Fruit fly (Drosophila melanogaster) whole organism: ENCODE results near the gene RIOK2.

ENCODE experiments used
- CG8478 ChIP-seq: fragments of >200 bp; optimal IDR thresholded peaks from 2 replicates; lab custom pipeline; 2018; ENCODE audit warnings: inconsistent platforms
- usp ChIP-seq: fragments of >200 bp; optimal IDR thresholded peaks from 2 replicates; lab custom pipeline; 2017; ENCODE audit warnings: missing biosample characterization, missing genetic modification characterization, mixed read lengths

- TF ChIP-seq CG8478 (lab: Kevin White, UChicago) (no peak), usp (no peak)
Observed at dm6 chr3R:25289589-25289988, 23.9 kb downstream of the RIOK2 start, which contains the start of gene CG11893.
